Worm (Caenorhabditis elegans): Measurements from ENCODE around the gene sluh-7.

sluh-7 gene

ce11 chrV:10319434-10319833, 36.2 kb downstream of the sluh-7 start, which contains the start of gene B0024.11:
B0024.11 (minus strand) TSS chrV:10319534.
- no peak for TF ChIP-seq lin-11 (tag; optimal IDR thresholded peaks at IDR 0.05)
- TF ChIP-seq dve-1 (tag; optimal IDR thresholded peaks at IDR 0.05), result no peak
- no peak for TF ChIP-seq hlh-6 (tag; optimal IDR thresholded peaks at IDR 0.05)
- TF ChIP-seq ttx-3 (tag; optimal IDR thresholded peaks at IDR 0.05), result no peak
- TF ChIP-seq sox-4 (tag; optimal IDR thresholded peaks at IDR 0.05), result no peak
- TF ChIP-seq hlh-13 (GFP tag; optimal IDR thresholded peaks at IDR 0.05), result no peak
- no peak for TF ChIP-seq tbx-7 (tag; optimal IDR thresholded peaks at IDR 0.05)
- no peak for TF ChIP-seq pat-9 (tag; optimal IDR thresholded peaks at IDR 0.05)
- TF ChIP-seq lim-6 (tag; optimal IDR thresholded peaks at IDR 0.05), result no peak
- TF ChIP-seq eyg-1 (tag; optimal IDR thresholded peaks at IDR 0.05), result no peak

ce11 chrV:10317294-10317693, 38.3 kb downstream of the sluh-7 start, which contains the start of gene asps-1:
asps-1 (minus strand) TSS chrV:10317394.
- TF ChIP-seq ets-4 (tag; optimal IDR thresholded peaks at IDR 0.05), result no peak
- TF ChIP-seq nhr-232 (tag; optimal IDR thresholded peaks at IDR 0.05), result no peak
- TF ChIP-seq npax-4 (tag; optimal IDR thresholded peaks at IDR 0.05), result no peak
- TF ChIP-seq ceh-19 (GFP tag; optimal IDR thresholded peaks at IDR 0.05), result no peak

- TF ChIP-seq fkh-10 (GFP tag; optimal IDR thresholded peaks at IDR 0.05) (no peak), odd-2 (tag; optimal IDR thresholded peaks at IDR 0.05) (no peak), pax-1 (tag; optimal IDR thresholded peaks at IDR 0.05) (no peak), C38D4.7 (GFP tag; optimal IDR thresholded peaks at IDR 0.05) (no peak)
These were observed 41.3 kb downstream of the sluh-7 start, which contains the start of gene trx-2 for ce11 chrV:10314371-10314770. trx-2 (plus strand) TSS chrV:10314671.

- TF ChIP-seq nhr-232 (tag; optimal IDR thresholded peaks at IDR 0.05) (no peak), ceh-45 (GFP tag; IDR thresholded peaks at IDR 0.05) (no peak), ceh-19 (GFP tag; optimal IDR thresholded peaks at IDR 0.05) (no peak), ama-1 (optimal IDR thresholded peaks at IDR 0.05) (no peak), Y22D7AL.16 (tag; optimal IDR thresholded peaks at IDR 0.05) (no peak), lin-11 (tag; optimal IDR thresholded peaks at IDR 0.05) (no peak), C38D4.7 (GFP tag; optimal IDR thresholded peaks at IDR 0.05) (no peak), eyg-1 (tag; optimal IDR thresholded peaks at IDR 0.05) (no peak), ceh-6 (GFP tag; optimal IDR thresholded peaks at IDR 0.05) (no peak), madf-2 (tag; optimal IDR thresholded peaks at IDR 0.05) (no peak), ceh-18 (tag; optimal IDR thresholded peaks at IDR 0.05) (no peak), mec-3 (tag; optimal IDR thresholded peaks at IDR 0.05; ENCODE audit: borderline replicate concordance) (no peak), ceh-48 (tag; optimal IDR thresholded peaks at IDR 0.05) (no peak), ceh-9 (tag; optimal IDR thresholded peaks at IDR 0.05) (no peak), zip-5 (tag; optimal IDR thresholded peaks at IDR 0.05) (no peak), C08G9.2 (tag; optimal IDR thresholded peaks at IDR 0.05) (no peak), fax-1 (tag; optimal IDR thresholded peaks at IDR 0.05) (no peak), npax-4 (tag; optimal IDR thresholded peaks at IDR 0.05) (no peak), pros-1 (tag; optimal IDR thresholded peaks at IDR 0.05) (no peak), sox-4 (tag; optimal IDR thresholded peaks at IDR 0.05) (no peak)
These were observed 41.7 kb downstream of the sluh-7 start, which contains the start of gene gcy-6 for ce11 chrV:10313953-10314352. gcy-6 (minus strand) TSS chrV:10314053.

- TF ChIP-seq tbx-2 (tag; optimal IDR thresholded peaks at IDR 0.05) (no peak), pax-1 (tag; optimal IDR thresholded peaks at IDR 0.05) (no peak), ceh-48 (tag; optimal IDR thresholded peaks at IDR 0.05) (no peak), dve-1 (tag; optimal IDR thresholded peaks at IDR 0.05) (no peak), nfya-1 (tag; optimal IDR thresholded peaks at IDR 0.05) (no peak), tbx-7 (tag; optimal IDR thresholded peaks at IDR 0.05) (no peak), ceh-34 (tag; optimal IDR thresholded peaks at IDR 0.05) (no peak), fkh-10 (GFP tag; optimal IDR thresholded peaks at IDR 0.05) (no peak), ceh-2 (tag; optimal IDR thresholded peaks at IDR 0.05) (no peak), hlh-30 (tag; optimal IDR thresholded peaks at IDR 0.05; ENCODE audit: insufficient read depth) (no peak), lin-11 (tag; optimal IDR thresholded peaks at IDR 0.05) (no peak), ref-2 (tag; optimal IDR thresholded peaks at IDR 0.05) (no peak), F13H6.1 (tag; optimal IDR thresholded peaks at IDR 0.05) (no peak), elt-2 (tag; optimal IDR thresholded peaks at IDR 0.05) (no peak), K02D7.2 (tag; optimal IDR thresholded peaks at IDR 0.05) (no peak)
These were observed 48.3 kb downstream of the sluh-7 start, which contains the start of gene che-12 for ce11 chrV:10307283-10307682. che-12 (minus strand) TSS chrV:10307383.

Measured in whole organism, late embryonic.